Worm (Caenorhabditis elegans) whole organism, young adult: Measurements from ENCODE around the gene lido-9.

ENCODE experiments used
- B0019.2 ChIP-seq: fragments of 200-800 bp; sonication (Bioruptor generic); conservative IDR thresholded peaks from 2 replicates; pipeline ENCODE4 v1.3.6; 2022; ENCODE audit warnings: missing genetic modification reagents, missing genetic modification characterization, missing compliant biosample characterization
- B0336.3 ChIP-seq: fragments of 200-800 bp; sonication (Bioruptor generic); IDR thresholded peaks from 2 replicates; pipeline ENCODE4 v1.3.6; 2022; ENCODE audit warnings: missing genetic modification characterization, missing compliant biosample characterization
- F10E7.11 ChIP-seq: sonication (generic microtip); optimal IDR thresholded peaks from 2 replicates; lab custom pipeline; 2017; ENCODE audit warnings: mild to moderate bottlenecking, missing genetic modification characterization, moderate library complexity, missing compliant biosample characterization
- F57A8.1 ChIP-seq: fragments of 200-800 bp; sonication (Bioruptor generic); optimal IDR thresholded peaks from 2 replicates; lab custom pipeline; 2018; ENCODE audit warnings: mild to moderate bottlenecking, missing genetic modification characterization, moderate library complexity, missing compliant biosample characterization
- athp-1 ChIP-seq: sonication (generic microtip); optimal IDR thresholded peaks from 2 replicates; lab custom pipeline; 2017; ENCODE audit warnings: mild to moderate bottlenecking, missing genetic modification characterization, missing compliant biosample characterization
- attf-5 ChIP-seq: fragments of 200-800 bp; sonication (Bioruptor generic); optimal IDR thresholded peaks from 2 replicates; lab custom pipeline; 2018; ENCODE audit warnings: mild to moderate bottlenecking, missing genetic modification characterization, missing compliant biosample characterization
- ceh-40 ChIP-seq: fragments of 200-800 bp; sonication (Bioruptor generic); IDR thresholded peaks from 2 replicates; pipeline ENCODE4 v1.3.6; 2022; ENCODE audit warnings: missing genetic modification characterization, missing compliant biosample characterization
- dpl-1 ChIP-seq: fragments of 150-350 bp; optimal IDR thresholded peaks from 2 replicates; lab custom pipeline; 2014; ENCODE audit warnings: missing biosample characterization, missing genetic modification reagents, missing genetic modification characterization
- hsf-1 ChIP-seq: fragments of 200-800 bp; sonication (Bioruptor generic); IDR thresholded peaks from 2 replicates; pipeline ENCODE4 v1.3.6; 2022; ENCODE audit warnings: missing genetic modification reagents, missing genetic modification characterization, missing compliant biosample characterization
- lin-26 ChIP-seq: fragments of 200-800 bp; sonication (Bioruptor generic); IDR thresholded peaks from 2 replicates; pipeline ENCODE4 v1.3.6; 2022; ENCODE audit warnings: missing genetic modification reagents, missing genetic modification characterization, missing compliant biosample characterization
- madf-6 ChIP-seq: fragments of 200-800 bp; sonication (Bioruptor generic); IDR thresholded peaks from 2 replicates; pipeline ENCODE4 v1.3.6; 2022; ENCODE audit warnings: missing genetic modification reagents, missing genetic modification characterization, missing compliant biosample characterization
- nhr-27 ChIP-seq: fragments of 200-800 bp; sonication (Bioruptor generic); optimal IDR thresholded peaks from 2 replicates; lab custom pipeline; 2018; ENCODE audit warnings: mild to moderate bottlenecking, missing genetic modification characterization, moderate library complexity, missing compliant biosample characterization
- ztf-22 ChIP-seq: fragments of 200-800 bp; sonication (Bioruptor generic); optimal IDR thresholded peaks from 2 replicates; lab custom pipeline; 2018; ENCODE audit warnings: mild to moderate bottlenecking, missing genetic modification characterization, moderate library complexity, missing compliant biosample characterization
- ztf-25 ChIP-seq: fragments of 200-800 bp; sonication (Bioruptor generic); IDR thresholded peaks from 2 replicates; pipeline ENCODE4 v1.3.6; 2022; ENCODE audit warnings: missing genetic modification reagents, missing genetic modification characterization, missing compliant biosample characterization
- ztf-6 ChIP-seq: fragments of 200-800 bp; sonication (Bioruptor generic); IDR thresholded peaks from 2 replicates; pipeline ENCODE4 v1.3.6; 2022; ENCODE audit warnings: missing genetic modification reagents, missing genetic modification characterization, missing compliant biosample characterization

The lido-9 gene

ce11 chrII:3048378-3048777 is 47.8 kb downstream of the lido-9 start, which contains the start of gene sri-28:
TSS of gene sri-28 (plus strand) at chrII:3048678.
- no peak for TF ChIP-seq ztf-22
- TF ChIP-seq ceh-40 = no peak
- TF ChIP-seq F10E7.11 = no peak
- TF ChIP-seq ztf-6 = no peak
- no peak for TF ChIP-seq attf-5
- no peak for TF ChIP-seq B0336.3

- TF ChIP-seq madf-6 (peak; percentile 24; the same call in 1 of the 2 replicates), nhr-27 (tag; lab: Kevin White, UChicago) (no peak), lin-26 (GFP tag; lab: Robert Waterston, UW) (no peak), F57A8.1 (GFP tag; lab: Kevin White, UChicago) (no peak), hsf-1 (0 out of 2 replicates have a peak, but pooled peaks have one; percentile 39), dpl-1 (GFP tag; lab: Kevin White, UChicago) (no peak), B0019.2 (GFP tag; lab: Robert Waterston, UW) (no peak), athp-1 (no peak)
Measured at ce11 chrII:3048989-3049388, 48.4 kb downstream of the lido-9 start.

DNA sequence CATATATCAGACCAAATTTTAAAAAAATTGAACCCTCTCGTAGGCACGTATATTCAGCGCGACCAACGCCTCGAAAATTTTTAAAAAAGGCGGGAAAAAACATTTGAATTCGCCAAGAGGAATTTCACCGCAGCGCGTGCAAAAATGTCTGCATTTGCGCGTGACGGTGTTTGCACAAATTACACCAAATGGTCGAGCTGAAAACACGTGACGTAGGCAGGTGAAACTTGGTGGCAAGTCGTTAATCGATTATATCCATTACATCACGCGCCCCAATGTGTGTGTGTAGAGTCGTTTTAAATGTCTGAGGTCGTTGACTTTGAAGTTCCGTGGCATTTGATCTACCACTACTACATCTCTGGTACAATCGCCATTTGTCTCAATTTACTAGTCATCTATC is 50.1 kb downstream of the lido-9 start, which contains the start of gene sri-31:
TSS of gene sri-31 (plus strand) at position 301 of the 400 bp plus-strand sequence.
- no peak for TF ChIP-seq ztf-6

DNA sequence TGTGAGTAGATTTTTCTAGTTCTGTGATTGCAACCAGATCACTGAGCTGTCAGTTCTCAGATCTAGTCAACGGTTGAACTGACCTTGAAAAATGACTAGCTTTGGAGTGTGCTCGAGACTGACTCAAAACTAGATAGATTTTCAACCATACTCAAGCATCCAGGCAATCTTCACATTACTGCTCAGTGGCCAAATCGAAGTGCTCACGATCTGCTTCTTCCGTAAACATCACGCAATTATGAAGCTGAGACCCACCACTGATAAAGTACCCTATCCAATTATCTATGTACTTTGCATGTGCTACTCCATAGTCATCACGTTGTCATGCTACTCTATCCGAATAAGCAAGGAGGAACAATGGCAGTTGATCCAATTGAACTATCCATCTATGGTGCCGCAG is 50.8 kb downstream of the lido-9 start:
- no peak for TF ChIP-seq ztf-25 (GFP tag; lab: Robert Waterston, UW)
